Fruit fly (Drosophila melanogaster) whole organism, embryonic: Measurements from ENCODE around the gene Tom.

Source experiments
- Abd-B ChIP-seq: fragments of 200-800 bp; sonication (Bioruptor generic); optimal IDR thresholded peaks from 2 replicates; lab custom pipeline; 2018; ENCODE audit warnings: missing biosample characterization, mild to moderate bottlenecking, missing genetic modification characterization, moderate library complexity
- Atf3 ChIP-seq: fragments of 200-800 bp; sonication (Bioruptor generic); optimal IDR thresholded peaks from 3 replicates; lab custom pipeline; 2016; ENCODE audit warnings: missing biosample characterization, missing genetic modification characterization
- CG10654 ChIP-seq: fragments of 200-800 bp; sonication (Bioruptor generic); optimal IDR thresholded peaks from 2 replicates; lab custom pipeline; 2016; ENCODE audit warnings: missing biosample characterization, missing genetic modification characterization
- CG11247 ChIP-seq: fragments of 200-800 bp; sonication (Bioruptor generic); IDR thresholded peaks from 2 replicates; pipeline ENCODE4 v1.3.6; 2022; ENCODE audit warnings: missing biosample characterization, missing genetic modification characterization
- CG11695 ChIP-seq: fragments of 200-800 bp; sonication (Bioruptor generic); IDR thresholded peaks from 3 replicates; pipeline ENCODE4 v1.3.6; 2022; ENCODE audit warnings: missing biosample characterization, missing genetic modification characterization
- CG12942 ChIP-seq: fragments of 200-800 bp; sonication (Bioruptor generic); optimal IDR thresholded peaks from 3 replicates; lab custom pipeline; 2016; ENCODE audit warnings: missing biosample characterization, missing genetic modification characterization
- CG15073 ChIP-seq: fragments of 200-800 bp; sonication (Bioruptor generic); optimal IDR thresholded peaks from 2 replicates; lab custom pipeline; 2016; ENCODE audit warnings: missing biosample characterization, missing genetic modification characterization
- CG17385 ChIP-seq: fragments of 200-800 bp; sonication (Bioruptor generic); optimal IDR thresholded peaks from 3 replicates; lab custom pipeline; 2018; ENCODE audit warnings: missing biosample characterization, mild to moderate bottlenecking, missing genetic modification characterization
- CG18476 ChIP-seq: fragments of 200-800 bp; sonication (Bioruptor generic); optimal IDR thresholded peaks from 2 replicates; lab custom pipeline; 2016; ENCODE audit warnings: missing biosample characterization, mild to moderate bottlenecking, missing genetic modification characterization
- CG2129 ChIP-seq: fragments of 200-800 bp; sonication (Bioruptor generic); IDR thresholded peaks from 2 replicates; pipeline ENCODE4 v1.3.6; 2022; ENCODE audit warnings: missing biosample characterization, missing genetic modification characterization; ENCODE audit not compliant: partially characterized antibody
- CG2199 ChIP-seq: fragments of 200-800 bp; sonication (Bioruptor generic); IDR thresholded peaks from 3 replicates; pipeline ENCODE4 v1.3.6; 2022; ENCODE audit warnings: missing biosample characterization, missing genetic modification characterization
- CG2712 ChIP-seq: fragments of 200-800 bp; optimal IDR thresholded peaks from 3 replicates; lab custom pipeline; 2019; ENCODE audit warnings: missing biosample characterization, mild to moderate bottlenecking, missing genetic modification characterization, moderate library complexity
- CG30020 ChIP-seq: fragments of 200-800 bp; optimal IDR thresholded peaks from 2 replicates; lab custom pipeline; 2019; ENCODE audit warnings: missing biosample characterization, mild to moderate bottlenecking, missing genetic modification characterization, moderate library complexity
- CG30431 ChIP-seq: fragments of 200-800 bp; sonication (Bioruptor generic); optimal IDR thresholded peaks from 2 replicates; lab custom pipeline; 2017; ENCODE audit warnings: missing biosample characterization, missing genetic modification characterization
- CG4404 ChIP-seq: fragments of 200-800 bp; sonication (Bioruptor generic); IDR thresholded peaks from 2 replicates; pipeline ENCODE4 v1.3.6; 2022; ENCODE audit warnings: missing biosample characterization, missing genetic modification characterization
- CG5180 ChIP-seq: fragments of 200-800 bp; sonication (Bioruptor generic); optimal IDR thresholded peaks from 3 replicates; lab custom pipeline; 2017; ENCODE audit warnings: missing biosample characterization, missing genetic modification characterization, mild to moderate bottlenecking, moderate library complexity, missing genetic modification reagents
- CG7372 ChIP-seq: fragments of 200-800 bp; sonication (Bioruptor generic); IDR thresholded peaks from 2 replicates; pipeline ENCODE4 v1.3.6; 2022; ENCODE audit warnings: missing biosample characterization, missing genetic modification characterization
- CG7839 ChIP-seq: fragments of 200-800 bp; sonication (Bioruptor generic); optimal IDR thresholded peaks from 3 replicates; lab custom pipeline; 2018; ENCODE audit warnings: missing biosample characterization, mild to moderate bottlenecking, missing genetic modification characterization, moderate library complexity
- Drgx ChIP-seq: fragments of 200-800 bp; sonication (Bioruptor generic); IDR thresholded peaks from 2 replicates; pipeline ENCODE4 v1.3.6; 2022; ENCODE audit warnings: missing biosample characterization, missing genetic modification characterization
- Ets65A ChIP-seq: fragments of 200-800 bp; sonication (Bioruptor generic); peaks from one replicate; lab custom pipeline; 2016; ENCODE audit warnings: missing biosample characterization, missing genetic modification characterization
- Ets97D ChIP-seq: fragments of 200-800 bp; sonication (Bioruptor generic); optimal IDR thresholded peaks from 3 replicates; lab custom pipeline; 2016; ENCODE audit warnings: missing biosample characterization, missing genetic modification characterization
- Fer3 ChIP-seq: fragments of 200-800 bp; sonication (Bioruptor generic); optimal IDR thresholded peaks from 2 replicates; lab custom pipeline; 2018; ENCODE audit warnings: missing biosample characterization, mild to moderate bottlenecking, missing genetic modification characterization, moderate library complexity
- H2.0 ChIP-seq: fragments of 200-800 bp; sonication (Bioruptor generic); IDR thresholded peaks from 2 replicates; pipeline ENCODE4 v1.3.6; 2022; ENCODE audit warnings: missing biosample characterization, missing genetic modification characterization
- HLH3B ChIP-seq: fragments of 200-800 bp; sonication (Bioruptor generic); IDR thresholded peaks from 2 replicates; pipeline ENCODE4 v1.3.6; 2022; ENCODE audit warnings: missing biosample characterization, missing genetic modification characterization
- Med ChIP-seq: fragments of 200-800 bp; sonication (Bioruptor generic); peaks from one replicate; lab custom pipeline; 2016; ENCODE audit warnings: missing biosample characterization, missing genetic modification characterization, mild to moderate bottlenecking, inconsistent platforms, moderate library complexity
- Mrtf ChIP-seq: fragments of 200-800 bp; sonication (Bioruptor generic); IDR thresholded peaks from 3 replicates; pipeline ENCODE4 v1.3.6; 2022; ENCODE audit warnings: missing biosample characterization, missing genetic modification characterization
- Oaz ChIP-seq: fragments of 200-800 bp; sonication (Bioruptor generic); IDR thresholded peaks from 2 replicates; pipeline ENCODE4 v1.3.6; 2022; ENCODE audit warnings: missing biosample characterization, missing genetic modification characterization
- Vsx1 ChIP-seq: fragments of 200-800 bp; sonication (Bioruptor generic); optimal IDR thresholded peaks from 2 replicates; lab custom pipeline; 2017; ENCODE audit warnings: missing biosample characterization, mild to moderate bottlenecking, missing genetic modification characterization, missing genetic modification reagents
- Xbp1 ChIP-seq: fragments of 200-800 bp; sonication (Bioruptor generic); optimal IDR thresholded peaks from 3 replicates; lab custom pipeline; 2016; ENCODE audit warnings: missing biosample characterization, mild to moderate bottlenecking, missing genetic modification characterization
- al ChIP-seq: fragments of 200-800 bp; sonication (Bioruptor generic); IDR thresholded peaks from 2 replicates; pipeline ENCODE4 v1.3.6; 2022; ENCODE audit warnings: missing biosample characterization, missing genetic modification characterization
- aop ChIP-seq: fragments of 200-800 bp; sonication (Bioruptor generic); IDR thresholded peaks from 2 replicates; pipeline ENCODE4 v1.3.6; 2022; ENCODE audit warnings: missing biosample characterization, missing genetic modification characterization
- cg ChIP-seq: fragments of 200-800 bp; sonication (Bioruptor generic); optimal IDR thresholded peaks from 3 replicates; lab custom pipeline; 2019; ENCODE audit warnings: missing biosample characterization, mild to moderate bottlenecking, missing genetic modification characterization, moderate library complexity
- chm ChIP-seq: fragments of 200-800 bp; sonication (Bioruptor generic); IDR thresholded peaks from 2 replicates; pipeline ENCODE4 v1.3.6; 2022; ENCODE audit warnings: missing biosample characterization, missing genetic modification characterization
- chn ChIP-seq: fragments of 200-800 bp; sonication (Bioruptor generic); optimal IDR thresholded peaks from 2 replicates; lab custom pipeline; 2016; ENCODE audit warnings: missing biosample characterization, missing genetic modification characterization
- crol ChIP-seq: fragments of 200-800 bp; sonication (Bioruptor generic); IDR thresholded peaks from 2 replicates; pipeline ENCODE4 v1.3.6; 2022; ENCODE audit warnings: missing biosample characterization, missing genetic modification characterization
- fd64A ChIP-seq: fragments of 200-800 bp; sonication (Bioruptor generic); optimal IDR thresholded peaks from 3 replicates; lab custom pipeline; 2018; ENCODE audit warnings: missing biosample characterization, mild to moderate bottlenecking, missing genetic modification characterization
- grau ChIP-seq: fragments of 200-800 bp; optimal IDR thresholded peaks from 3 replicates; lab custom pipeline; 2019; ENCODE audit warnings: missing biosample characterization, mild to moderate bottlenecking, missing genetic modification characterization, moderate library complexity
- gsb ChIP-seq: fragments of 200-800 bp; sonication (Bioruptor generic); IDR thresholded peaks from 2 replicates; pipeline ENCODE4 v1.3.6; 2022; ENCODE audit warnings: missing biosample characterization, missing genetic modification characterization
- lola ChIP-seq, 3 experiments: fragments of >200 bp in 2 of 3; fragments of 200-800 bp in 1 of 3; sonication (Bioruptor generic) in 1 of 3; optimal IDR thresholded peaks; 2 replicates each; lab custom pipeline; 2017 to 2019; ENCODE audit warnings: missing biosample characterization in 3 of 3, missing genetic modification characterization in 3 of 3, mild to moderate bottlenecking in 1 of 3, moderate library complexity in 1 of 3
- nerfin-2 ChIP-seq: fragments of 200-800 bp; sonication (Bioruptor generic); IDR thresholded peaks from 2 replicates; pipeline ENCODE4 v1.3.6; 2022; ENCODE audit warnings: missing biosample characterization, missing genetic modification characterization; ENCODE audit not compliant: partially characterized antibody
- nom ChIP-seq: fragments of 200-800 bp; sonication (Bioruptor generic); optimal IDR thresholded peaks from 2 replicates; lab custom pipeline; 2017; ENCODE audit warnings: missing biosample characterization, missing genetic modification characterization, mild to moderate bottlenecking, moderate library complexity, missing genetic modification reagents
- oc ChIP-seq: fragments of 200-800 bp; sonication (Bioruptor generic); optimal IDR thresholded peaks from 2 replicates; lab custom pipeline; 2018; ENCODE audit warnings: missing biosample characterization, mild to moderate bottlenecking, missing genetic modification characterization, moderate library complexity
- odd ChIP-seq: fragments of 200-800 bp; sonication (Bioruptor generic); optimal IDR thresholded peaks from 2 replicates; lab custom pipeline; 2017; ENCODE audit warnings: missing biosample characterization, mild to moderate bottlenecking, missing genetic modification characterization
- org-1 ChIP-seq: fragments of 200-800 bp; sonication (Bioruptor generic); optimal IDR thresholded peaks from 2 replicates; lab custom pipeline; 2017; ENCODE audit warnings: missing biosample characterization, missing genetic modification characterization
- pum ChIP-seq: fragments of 200-800 bp; sonication (Bioruptor generic); optimal IDR thresholded peaks from 2 replicates; lab custom pipeline; 2016; ENCODE audit warnings: missing biosample characterization, missing genetic modification characterization
- sd ChIP-seq: fragments of 200-800 bp; sonication (Bioruptor generic); optimal IDR thresholded peaks from 3 replicates; lab custom pipeline; 2018; ENCODE audit warnings: missing biosample characterization, mild to moderate bottlenecking, missing genetic modification characterization, moderate library complexity
- slp2 ChIP-seq: fragments of 200-800 bp; sonication (Bioruptor generic); optimal IDR thresholded peaks from 2 replicates; lab custom pipeline; 2016; ENCODE audit warnings: missing biosample characterization, missing genetic modification characterization
- sob ChIP-seq: fragments of 200-800 bp; sonication (Bioruptor generic); IDR thresholded peaks from 2 replicates; pipeline ENCODE4 v1.3.6; 2022; ENCODE audit warnings: missing biosample characterization, missing genetic modification characterization
- zfh1 ChIP-seq: fragments of 200-800 bp; sonication (Bioruptor generic); IDR thresholded peaks from 3 replicates; pipeline ENCODE4 v1.3.6; 2022; ENCODE audit warnings: missing biosample characterization, missing genetic modification characterization

The Tom gene

DNA sequence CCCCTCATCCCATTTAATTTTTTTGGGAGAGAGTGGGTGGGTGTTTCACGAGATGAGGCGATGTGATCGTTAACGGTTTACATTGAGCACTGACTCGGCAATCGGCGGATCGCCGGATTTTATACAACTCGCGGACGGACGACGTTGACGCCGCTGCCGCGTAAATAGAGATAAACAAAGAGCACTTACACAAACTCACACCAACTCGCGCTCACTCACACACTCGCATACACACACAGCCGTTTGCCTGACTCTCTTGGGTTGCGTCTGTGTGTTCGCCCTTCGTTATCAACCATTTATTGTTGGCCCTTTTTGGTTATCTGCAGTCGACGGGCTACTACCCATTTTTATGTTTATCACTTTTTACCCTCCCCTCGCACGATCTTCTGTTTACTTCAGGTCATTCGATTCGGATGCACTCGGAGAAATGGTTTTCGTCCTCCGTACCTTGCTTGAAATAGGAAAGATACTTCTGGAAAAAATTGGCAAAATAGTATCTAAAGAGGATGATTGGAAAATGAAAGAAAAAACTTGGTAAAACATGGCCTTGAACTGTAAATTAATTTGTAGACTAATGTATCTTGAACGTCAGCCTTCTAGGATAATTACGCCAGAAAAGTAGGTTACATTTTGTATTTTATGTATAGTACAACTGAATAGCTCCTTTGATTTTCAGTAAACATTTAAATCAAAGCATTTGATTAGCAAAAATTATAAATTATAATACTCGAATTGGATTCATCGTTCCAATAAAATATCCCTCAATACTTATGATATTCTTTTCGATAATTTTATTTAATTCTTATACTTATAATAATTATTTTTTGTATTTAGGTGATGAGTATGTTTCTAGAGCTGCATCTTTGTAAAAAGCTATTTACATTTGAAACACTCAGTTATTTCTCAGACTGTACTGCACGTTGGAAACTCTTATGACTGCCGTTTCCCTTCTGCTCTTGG lies 8.7 kb downstream of the Tom start (continued):
- TF ChIP-seq lola (GFP tag; optimal IDR thresholded peaks at IDR 0.05; lab: Kevin White, UChicago) = peak in 1 of 3 experiments; percentile 92
- peak; percentile 11 for TF ChIP-seq CG10654 (GFP tag; lab: Kevin White, UChicago)
- TF ChIP-seq CG17385 (GFP tag; lab: Kevin White, UChicago) = peak; percentile 39
- peak; percentile 11 for TF ChIP-seq org-1 (GFP tag; lab: Kevin White, UChicago)
- TF ChIP-seq Atf3 = peak; percentile 18
- TF ChIP-seq odd (GFP tag; lab: Kevin White, UChicago) = peak; percentile 59
- peak; percentile 70 for TF ChIP-seq zfh1 (GFP tag; lab: Robert Waterston, UW)
- peak; percentile 20 for TF ChIP-seq CG30020 (tag; lab: Kevin White, UChicago)
- TF ChIP-seq CG30431 (GFP tag; lab: Kevin White, UChicago) = peak; percentile 36
- TF ChIP-seq CG2712 (tag; lab: Kevin White, UChicago) = peak; percentile 62
- peak; percentile 10 for TF ChIP-seq CG5180
- peak; percentile 45 for TF ChIP-seq grau
- 0 out of 3 replicates have a peak, but pooled peaks have one; percentile 27 for TF ChIP-seq Mrtf (GFP tag; lab: Robert Waterston, UW)
- 0 out of 3 replicates have a peak, but pooled peaks have one; percentile 8 for TF ChIP-seq CG11695
- 0 out of 2 replicates have a peak, but pooled peaks have one; percentile 11 for TF ChIP-seq H2.0 (GFP tag; lab: Robert Waterston, UW)
- no peak for TF ChIP-seq Fer3 (tag; lab: Kevin White, UChicago)
- no peak for TF ChIP-seq CG11247 (GFP tag; lab: Robert Waterston, UW)
- TF ChIP-seq Xbp1 (GFP tag; lab: Kevin White, UChicago) = peak; percentile 25
- peak; percentile 51 for TF ChIP-seq pum
- TF ChIP-seq Ets97D (GFP tag; lab: Kevin White, UChicago) = no peak
- TF ChIP-seq CG2129 (GFP tag; lab: Robert Waterston, UW) = no peak
- TF ChIP-seq nom (GFP tag; lab: Kevin White, UChicago) = peak; percentile 17
- TF ChIP-seq CG18476 = peak; percentile 24
- TF ChIP-seq slp2 (GFP tag; lab: Kevin White, UChicago) = peak; percentile 60
- TF ChIP-seq CG12942 (GFP tag; lab: Kevin White, UChicago) = peak; percentile 8
- peak; percentile 67; the same call in 1 of the 2 replicates for TF ChIP-seq sob
- TF ChIP-seq fd64A (GFP tag; lab: Kevin White, UChicago) = peak; percentile 43
- TF ChIP-seq CG7839 (tag; lab: Kevin White, UChicago) = peak; percentile 47
- TF ChIP-seq CG7372 (GFP tag; lab: Robert Waterston, UW) = peak; percentile 11; the same call in 1 of the 2 replicates
- TF ChIP-seq nerfin-2 = 0 out of 2 replicates have a peak, but pooled peaks have one; percentile 18

DNA sequence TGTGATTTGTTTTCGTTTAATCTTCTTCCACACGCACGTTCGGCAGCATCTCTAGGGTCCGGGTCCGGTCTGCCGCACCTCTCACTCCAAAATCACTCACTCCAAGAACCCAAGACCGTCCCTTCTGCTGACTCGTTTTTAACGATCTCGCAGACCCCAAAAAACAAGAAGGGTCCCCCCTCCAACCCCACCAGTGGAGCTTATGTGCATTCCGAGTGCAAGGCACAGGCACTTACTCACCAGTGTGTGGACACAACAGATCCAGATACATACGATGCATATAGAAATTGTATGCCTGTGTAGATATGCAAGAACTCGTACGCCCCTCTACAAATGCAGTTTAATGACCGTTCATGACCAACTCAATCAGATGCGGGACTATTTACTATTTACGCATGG lies 9.4 kb downstream of the Tom start:
- TF ChIP-seq HLH3B (GFP tag; lab: Robert Waterston, UW) (0 out of 2 replicates have a peak, but pooled peaks have one; percentile 18), gsb (no peak), Vsx1 (GFP tag; lab: Kevin White, UChicago) (no peak), Drgx (GFP tag; lab: Robert Waterston, UW) (0 out of 2 replicates have a peak, but pooled peaks have one; percentile 22), cg (GFP tag; lab: Kevin White, UChicago) (peak; percentile 50), CG15073 (GFP tag; lab: Kevin White, UChicago) (no peak), sd (tag; lab: Kevin White, UChicago) (peak; percentile 57), Abd-B (GFP tag; lab: Kevin White, UChicago) (no peak), al (GFP tag; lab: Robert Waterston, UW) (no peak), crol (GFP tag; lab: Robert Waterston, UW) (peak; percentile 87), Oaz (GFP tag; lab: Robert Waterston, UW) (no peak), chm (peak; percentile 60; the same call in 1 of the 2 replicates), chn (peak; percentile 4), CG4404 (GFP tag; lab: Robert Waterston, UW) (no peak), CG2199 (GFP tag; lab: Robert Waterston, UW) (peak; percentile 49; the same call in 1 of the 3 replicates), Med (GFP tag; lab: Kevin White, UChicago) (peak; percentile 37), oc (peak; percentile 14), aop (0 out of 2 replicates have a peak, but pooled peaks have one; percentile 31), Ets65A (GFP tag; lab: Kevin White, UChicago) (peak; percentile 80)
